Worm (Caenorhabditis elegans) whole organism, L4/young adult: Measurements from ENCODE around the gene F18G5.1.

Experiments used
- W03F9.2 ChIP-seq: fragments of 150-350 bp; optimal IDR thresholded peaks from 2 replicates; lab custom pipeline; 2014; ENCODE audit warnings: missing biosample characterization, missing genetic modification characterization
- dao-5 ChIP-seq: sonication (generic microtip); optimal IDR thresholded peaks from 2 replicates; lab custom pipeline; 2016; ENCODE audit warnings: missing genotype, missing genetic modification characterization, moderate library complexity, missing compliant biosample characterization
- him-1 ChIP-seq: sonication (generic microtip); optimal IDR thresholded peaks from 2 replicates; lab custom pipeline; 2016; ENCODE audit warnings: missing genotype, missing genetic modification reagents, missing genetic modification characterization, missing compliant biosample characterization

Gene F18G5.1

DNA sequence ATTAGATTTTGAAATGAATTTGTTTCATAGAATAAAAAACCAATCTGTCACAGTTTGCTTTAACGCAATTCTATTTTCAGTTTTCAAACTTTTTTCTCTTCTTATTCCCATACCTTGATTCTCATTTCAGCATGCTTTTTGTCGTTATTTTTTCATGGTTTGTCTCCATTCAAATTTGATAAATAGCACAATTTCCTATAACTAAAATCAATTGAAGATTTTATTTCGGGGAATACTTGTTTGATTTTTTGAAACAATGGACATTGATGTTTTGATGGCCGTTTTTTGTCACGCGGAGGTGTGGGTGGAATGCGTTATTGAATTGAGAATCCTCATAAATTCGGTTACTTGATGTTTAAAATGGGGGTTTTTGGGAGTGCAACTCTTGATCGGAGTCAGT lies 23.4 kb downstream of the F18G5.1 start, which contains the start of gene B0416.11:
B0416.11 (minus strand) TSS at position 101 of the 400 bp plus-strand sequence.
- TF ChIP-seq him-1 (tag; lab: Kevin White, UChicago) (no peak), dao-5 (no peak), W03F9.2 (tag; lab: Kevin White, UChicago) (no peak)

DNA sequence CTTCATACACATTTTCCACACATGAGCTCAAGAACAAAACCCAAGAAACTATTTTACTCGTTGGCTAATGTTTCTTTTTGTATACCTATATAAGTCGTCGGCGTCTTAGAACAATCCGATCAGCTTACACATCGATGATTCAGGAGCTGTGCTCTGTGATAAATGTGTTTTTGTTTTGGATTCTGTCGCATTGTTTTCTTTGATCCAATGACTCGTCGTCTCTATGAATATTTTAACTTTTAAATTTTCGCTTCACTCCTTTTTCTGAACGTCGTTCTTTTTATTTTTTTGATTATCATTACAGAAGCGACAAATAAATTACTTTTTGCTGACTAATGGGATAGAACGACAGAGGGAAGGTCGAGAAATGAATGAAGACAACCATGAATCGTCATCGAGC lies 31.7 kb downstream of the F18G5.1 start, which contains the start of gene B0416.3:
B0416.3 (plus strand) TSS at position 301 of the 400 bp plus-strand sequence.
- TF ChIP-seq W03F9.2 (tag; lab: Kevin White, UChicago) = no peak
- no peak for TF ChIP-seq him-1 (tag; lab: Kevin White, UChicago)
- TF ChIP-seq dao-5 = no peak

DNA sequence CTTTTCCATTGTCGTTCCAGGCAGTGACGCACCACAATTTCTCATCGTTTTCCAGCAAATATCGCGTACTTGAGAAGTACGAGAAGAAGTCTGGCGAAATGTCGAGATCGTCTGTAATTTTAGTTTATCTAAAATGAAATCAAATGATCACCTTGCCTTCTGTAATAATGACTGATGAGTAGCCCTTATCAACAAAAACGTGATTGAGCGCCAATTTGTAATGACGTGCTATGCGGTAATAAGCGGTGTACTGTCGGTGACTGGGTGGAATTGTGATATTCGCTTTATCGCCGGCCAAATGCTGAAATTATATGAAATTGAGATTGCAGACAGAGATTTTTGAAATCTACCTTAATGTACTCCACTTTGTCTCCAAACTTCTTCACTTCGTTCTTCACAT lies 35.8 kb downstream of the F18G5.1 start:
- no peak for TF ChIP-seq W03F9.2 (tag; lab: Kevin White, UChicago)
- TF ChIP-seq him-1 (tag; lab: Kevin White, UChicago) = no peak
- no peak for TF ChIP-seq dao-5

DNA sequence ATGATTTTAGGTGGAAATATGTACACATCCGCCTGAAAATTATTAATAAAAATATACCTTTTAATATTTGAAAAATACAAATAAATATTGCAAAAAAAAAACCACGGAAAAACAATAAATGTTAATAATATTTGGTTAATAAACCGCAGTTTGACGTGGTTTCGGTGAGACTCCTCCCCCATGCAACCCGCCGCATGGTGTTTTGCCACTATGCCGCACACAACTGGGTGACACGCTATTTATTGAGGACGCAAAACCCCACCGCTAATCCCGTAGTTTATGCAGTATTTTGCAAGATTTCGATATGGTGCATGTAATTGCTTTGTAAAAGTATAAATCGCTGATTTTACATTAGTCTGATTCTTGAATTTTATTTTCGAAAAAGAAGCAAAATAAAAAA lies 36.9 kb downstream of the F18G5.1 start, which contains the start of gene gly-13:
gly-13 (minus strand) TSS at position 32 of the 400 bp plus-strand sequence.
- TF ChIP-seq dao-5 (no peak), W03F9.2 (tag; lab: Kevin White, UChicago) (no peak), him-1 (tag; lab: Kevin White, UChicago) (no peak)

DNA sequence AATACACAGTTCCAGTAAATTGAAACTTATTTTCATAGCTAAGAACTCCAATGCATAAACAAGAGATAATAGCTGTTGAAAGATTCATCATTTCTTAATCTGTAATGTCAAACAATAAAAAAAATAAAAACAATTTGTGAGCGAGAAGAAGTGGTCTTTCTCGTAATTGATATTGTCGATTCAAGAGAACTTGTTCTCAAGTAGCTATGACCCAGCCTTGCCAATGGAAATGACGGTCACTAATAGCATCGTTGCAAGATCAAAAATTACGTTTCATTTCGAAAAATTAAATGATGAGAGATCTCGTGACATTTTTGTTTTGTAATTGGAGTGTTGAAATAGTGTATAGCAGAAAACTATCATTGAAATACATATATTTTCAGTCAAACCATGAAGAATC lies 38.2 kb downstream of the F18G5.1 start, which contains the start of gene B0416.7:
B0416.7 (minus strand) TSS at position 101 of the 400 bp plus-strand sequence.
- TF ChIP-seq W03F9.2 (tag; lab: Kevin White, UChicago) (no peak), dao-5 (no peak), him-1 (tag; lab: Kevin White, UChicago) (no peak)

DNA sequence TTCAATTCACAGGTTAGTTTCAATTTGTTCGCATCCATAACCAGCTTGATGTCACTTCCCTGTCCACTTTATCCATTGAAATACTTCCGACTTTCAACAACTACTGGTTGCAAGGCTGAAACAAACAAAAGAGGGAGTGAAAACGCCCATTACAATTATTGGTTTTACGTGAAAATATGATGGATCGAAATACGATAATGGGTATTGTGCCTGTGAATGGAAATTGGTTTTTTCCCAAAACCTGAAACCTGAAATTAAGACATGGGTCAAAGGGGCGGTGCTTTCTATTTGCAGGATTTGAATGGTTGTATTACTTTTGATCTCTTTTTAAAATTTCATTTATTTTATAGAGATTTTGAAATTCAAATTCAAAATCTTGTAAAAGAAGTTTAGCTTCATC lies 39.2 kb downstream of the F18G5.1 start, which contains the start of gene B0416.2:
B0416.2 (plus strand) TSS at position 301 of the 400 bp plus-strand sequence.
- TF ChIP-seq dao-5 (no peak), him-1 (tag; lab: Kevin White, UChicago) (no peak), W03F9.2 (tag; lab: Kevin White, UChicago) (no peak)

DNA sequence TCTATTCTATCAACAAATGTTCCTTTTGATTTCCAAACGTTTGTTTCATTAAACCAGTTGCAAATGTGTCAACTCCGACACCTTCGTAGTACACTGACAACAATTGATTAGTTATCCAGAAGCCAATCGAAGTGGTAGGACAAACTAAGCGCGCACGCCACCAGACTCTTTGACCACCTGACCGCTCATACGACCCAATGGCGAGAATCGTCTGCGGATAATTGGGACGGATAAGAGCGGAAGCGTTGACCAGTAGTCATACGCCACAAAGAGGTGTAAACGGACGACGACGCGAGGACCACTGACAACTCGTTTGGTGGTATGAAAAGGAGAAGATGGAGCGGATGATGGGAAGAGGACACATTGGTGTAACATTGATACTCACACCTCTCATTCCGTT lies 40.7 kb downstream of the F18G5.1 start:
- TF ChIP-seq dao-5 (no peak), W03F9.2 (tag; lab: Kevin White, UChicago) (no peak), him-1 (tag; lab: Kevin White, UChicago) (no peak)

DNA sequence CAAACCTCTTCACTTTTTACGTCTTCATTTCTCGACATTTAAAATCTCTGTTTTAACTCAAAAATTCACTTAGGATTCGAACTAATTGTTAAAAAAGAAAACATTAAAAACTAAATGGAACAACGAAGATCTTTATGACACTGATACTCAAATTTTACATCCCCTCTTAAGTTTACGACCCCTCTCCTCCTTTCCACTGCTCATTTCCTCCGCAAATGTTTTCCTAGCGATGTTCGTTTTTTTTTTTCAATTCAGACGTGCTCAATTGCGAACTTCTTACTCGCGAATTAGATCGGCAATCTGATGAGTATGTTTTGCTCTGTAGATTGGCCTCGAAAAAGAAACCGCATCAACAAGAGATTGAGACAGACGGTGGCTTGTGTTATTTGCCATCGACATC lies 43.1 kb downstream of the F18G5.1 start:
- no peak for TF ChIP-seq dao-5
- TF ChIP-seq him-1 (tag; lab: Kevin White, UChicago) = no peak
- TF ChIP-seq W03F9.2 (tag; lab: Kevin White, UChicago) = no peak

DNA sequence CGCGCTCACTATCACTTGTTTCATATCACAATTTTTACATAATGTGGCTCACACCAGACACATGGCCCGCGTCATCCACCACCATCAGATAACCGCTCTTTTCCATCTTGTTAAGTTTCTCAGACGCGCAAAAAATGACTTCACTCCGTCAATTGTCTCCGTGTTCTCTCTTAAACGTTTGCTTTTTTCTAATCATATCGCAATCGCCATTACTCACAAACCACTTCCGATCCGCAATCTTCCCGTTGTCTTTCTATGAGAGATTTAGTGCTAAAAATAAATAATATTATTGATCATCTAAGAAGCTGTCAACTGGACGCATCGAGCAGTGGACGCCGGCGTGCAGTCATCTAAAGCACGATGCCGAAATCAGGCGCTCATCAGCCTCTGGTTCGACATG lies 43.8 kb downstream of the F18G5.1 start, which contains the start of gene tmc-2:
tmc-2 (plus strand) TSS at position 301 of the 400 bp plus-strand sequence.
- no peak for TF ChIP-seq dao-5
- TF ChIP-seq him-1 (tag; lab: Kevin White, UChicago) = no peak
- no peak for TF ChIP-seq W03F9.2 (tag; lab: Kevin White, UChicago)
